In genomic region chr3L:12050629-12051028, dm6 we compare ENCODE assay signal across 2 fruit fly cellular contexts.
A peak's percentile ranks its signal among the peaks of the same experiment; 100 is the strongest.
TF ChIP-seq lines count a peak whose summit lies in the region.

No protein-coding gene starts in this region.

TF ChIP-seq in whole organism, embryonic, 481 proteins besides CTCF, POLR2A, EP300 and RAD21 (continued from another document and continues in another):
- no peak for TF ChIP-seq CG8944 (GFP tag; optimal IDR thresholded peaks at IDR 0.05; lab: Kevin White, UChicago)
- peak; percentile 65 for TF ChIP-seq CG32532 (GFP tag; IDR thresholded peaks at IDR 0.05; lab: Robert Waterston, UW)
- no peak for TF ChIP-seq CG18619 (GFP tag; optimal IDR thresholded peaks at IDR 0.05; lab: Kevin White, UChicago)
- TF ChIP-seq CrebB (tag; optimal IDR thresholded peaks at IDR 0.05; lab: Kevin White, UChicago): no peak
- TF ChIP-seq klu (GFP tag; IDR thresholded peaks at IDR 0.05; lab: Robert Waterston, UW): no peak
- no peak for TF ChIP-seq CG9876 (GFP tag; optimal IDR thresholded peaks at IDR 0.05; lab: Kevin White, UChicago)
- no peak for TF ChIP-seq lilli (GFP tag; optimal IDR thresholded peaks at IDR 0.05; lab: Kevin White, UChicago)
- TF ChIP-seq CG18476 (GFP tag; optimal IDR thresholded peaks at IDR 0.05; lab: Kevin White, UChicago): no peak
- peak; percentile 39 for TF ChIP-seq Blimp-1 (GFP tag; optimal IDR thresholded peaks at IDR 0.05; lab: Kevin White, UChicago)
- peak; percentile 48 for TF ChIP-seq CG9932 (GFP tag; IDR thresholded peaks at IDR 0.05; lab: Robert Waterston, UW)
- TF ChIP-seq Doc3 (GFP tag; IDR thresholded peaks at IDR 0.05; lab: Robert Waterston, UW; ENCODE audit: partially characterized antibody): no peak
- TF ChIP-seq NC2β (GFP tag; optimal IDR thresholded peaks at IDR 0.05; lab: Kevin White, UChicago): no peak
- peak; percentile 17 for TF ChIP-seq lab (GFP tag; optimal IDR thresholded peaks at IDR 0.05; lab: Kevin White, UChicago)
- no peak for TF ChIP-seq Ets65A (GFP tag; lab: Kevin White, UChicago)
- no peak for TF ChIP-seq CG17385 (GFP tag; optimal IDR thresholded peaks at IDR 0.05; lab: Kevin White, UChicago)
- TF ChIP-seq CG3065 (GFP tag; optimal IDR thresholded peaks at IDR 0.05; lab: Kevin White, UChicago): no peak
- TF ChIP-seq CG2875 (GFP tag; optimal IDR thresholded peaks at IDR 0.05; lab: Kevin White, UChicago): no peak
- no peak for TF ChIP-seq GATAe (GFP tag; conservative IDR thresholded peaks at IDR 0.05; lab: Robert Waterston, UW)
- TF ChIP-seq CG10274 (GFP tag; optimal IDR thresholded peaks at IDR 0.05; lab: Kevin White, UChicago): no peak
- TF ChIP-seq zfh1 (GFP tag; IDR thresholded peaks at IDR 0.05; lab: Robert Waterston, UW): 0 out of 3 replicates have a peak, but pooled peaks have one; percentile 27
- TF ChIP-seq ind (GFP tag; optimal IDR thresholded peaks at IDR 0.05; lab: Kevin White, UChicago): peak; percentile 26
- no peak for TF ChIP-seq CG4707 (GFP tag; optimal IDR thresholded peaks at IDR 0.05; lab: Kevin White, UChicago)
- no peak for TF ChIP-seq gt (GFP tag; IDR thresholded peaks at IDR 0.05; lab: Robert Waterston, UW)
- peak; percentile 34 for TF ChIP-seq fd96Cb (tag; optimal IDR thresholded peaks at IDR 0.05; lab: Kevin White, UChicago)
- TF ChIP-seq CG12071 (GFP tag; optimal IDR thresholded peaks at IDR 0.05; lab: Kevin White, UChicago): no peak
- no peak for TF ChIP-seq CG2199 (GFP tag; IDR thresholded peaks at IDR 0.05; lab: Robert Waterston, UW)
- no peak for TF ChIP-seq jumu (GFP tag; optimal IDR thresholded peaks at IDR 0.05; lab: Kevin White, UChicago)
- TF ChIP-seq CG31441 (GFP tag; IDR thresholded peaks at IDR 0.05; lab: Robert Waterston, UW): peak; percentile 42; the same call in 1 of the 2 replicates
- TF ChIP-seq CG11504 (tag; optimal IDR thresholded peaks at IDR 0.05; lab: Kevin White, UChicago): peak; percentile 52
- no peak for TF ChIP-seq TFAM (GFP tag; optimal IDR thresholded peaks at IDR 0.05; lab: Kevin White, UChicago)
- TF ChIP-seq pum (GFP tag; optimal IDR thresholded peaks at IDR 0.05; lab: Kevin White, UChicago): no peak
- peak; percentile 45; the same call in 1 of the 2 replicates for TF ChIP-seq al (GFP tag; IDR thresholded peaks at IDR 0.05; lab: Robert Waterston, UW)
- no peak for TF ChIP-seq sens (GFP tag; lab: Kevin White, UChicago)
- TF ChIP-seq CG31224 (GFP tag; IDR thresholded peaks at IDR 0.05; lab: Robert Waterston, UW): peak; percentile 39; the same call in 1 of the 2 replicates
- no peak for TF ChIP-seq org-1 (GFP tag; optimal IDR thresholded peaks at IDR 0.05; lab: Kevin White, UChicago)
- no peak for TF ChIP-seq Hey (tag; optimal IDR thresholded peaks at IDR 0.05; lab: Kevin White, UChicago)
- no peak for TF ChIP-seq disco-r (GFP tag; optimal IDR thresholded peaks at IDR 0.05; lab: Kevin White, UChicago)
- TF ChIP-seq usp (GFP tag; optimal IDR thresholded peaks at IDR 0.05; lab: Kevin White, UChicago): no peak
- TF ChIP-seq zen (tag; optimal IDR thresholded peaks at IDR 0.05; lab: Kevin White, UChicago): peak; percentile 13
- TF ChIP-seq Bteb2 (GFP tag; optimal IDR thresholded peaks at IDR 0.05; lab: Kevin White, UChicago): no peak
- TF ChIP-seq Myb (GFP tag; optimal IDR thresholded peaks at IDR 0.05; lab: Kevin White, UChicago): no peak
- TF ChIP-seq sim (GFP tag; IDR thresholded peaks at IDR 0.05; lab: Robert Waterston, UW): no peak
- TF ChIP-seq ato (GFP tag; IDR thresholded peaks at IDR 0.05; lab: Robert Waterston, UW; ENCODE audit: partially characterized antibody): no peak
- TF ChIP-seq tin (GFP tag; optimal IDR thresholded peaks at IDR 0.05; lab: Kevin White, UChicago): no peak
- no peak for TF ChIP-seq MBD-R2 (GFP tag; IDR thresholded peaks at IDR 0.05; lab: Robert Waterston, UW)
- TF ChIP-seq CG1602 (GFP tag; optimal IDR thresholded peaks at IDR 0.05; lab: Kevin White, UChicago): no peak
- TF ChIP-seq lmd (GFP tag; IDR thresholded peaks at IDR 0.05; lab: Robert Waterston, UW): 0 out of 2 replicates have a peak, but pooled peaks have one; percentile 32
- TF ChIP-seq CG5245 (GFP tag; optimal IDR thresholded peaks at IDR 0.05; lab: Kevin White, UChicago): no peak
- TF ChIP-seq HLH3B (GFP tag; IDR thresholded peaks at IDR 0.05; lab: Robert Waterston, UW): peak; percentile 48; the same call in 1 of the 2 replicates
- no peak for TF ChIP-seq hb (GFP tag; IDR thresholded peaks at IDR 0.05; lab: Robert Waterston, UW; ENCODE audit: partially characterized antibody)
- no peak for TF ChIP-seq so (GFP tag; IDR thresholded peaks at IDR 0.05; lab: Robert Waterston, UW)
- TF ChIP-seq CG33213 (GFP tag; optimal IDR thresholded peaks at IDR 0.05; lab: Kevin White, UChicago): no peak
- 0 out of 2 replicates have a peak, but pooled peaks have one; percentile 23 for TF ChIP-seq CG6272 (GFP tag; IDR thresholded peaks at IDR 0.05; lab: Robert Waterston, UW)
- no peak; the same call in 1 of the 2 replicates for TF ChIP-seq ranshi (GFP tag; IDR thresholded peaks at IDR 0.05; lab: Robert Waterston, UW)
- TF ChIP-seq CG6813 (GFP tag; optimal IDR thresholded peaks at IDR 0.05; lab: Kevin White, UChicago): no peak
- TF ChIP-seq CG12769 (tag; optimal IDR thresholded peaks at IDR 0.05; lab: Kevin White, UChicago): no peak
- TF ChIP-seq CG13624 (GFP tag; optimal IDR thresholded peaks at IDR 0.05; lab: Kevin White, UChicago): no peak
- no peak for TF ChIP-seq lbe (GFP tag; optimal IDR thresholded peaks at IDR 0.05; lab: Kevin White, UChicago)
- no peak for TF ChIP-seq nom (GFP tag; optimal IDR thresholded peaks at IDR 0.05; lab: Kevin White, UChicago)
- TF ChIP-seq twi (tag; optimal IDR thresholded peaks at IDR 0.05; lab: Kevin White, UChicago): no peak
- TF ChIP-seq pfk (GFP tag; optimal IDR thresholded peaks at IDR 0.05; lab: Kevin White, UChicago): no peak
- no peak for TF ChIP-seq CG11723 (GFP tag; optimal IDR thresholded peaks at IDR 0.05; lab: Kevin White, UChicago)
- no peak for TF ChIP-seq Awh (GFP tag; IDR thresholded peaks at IDR 0.05; lab: Robert Waterston, UW)
- TF ChIP-seq ash1 (GFP tag; optimal IDR thresholded peaks at IDR 0.05; lab: Kevin White, UChicago): no peak
- no peak for TF ChIP-seq pnt (GFP tag; optimal IDR thresholded peaks at IDR 0.05; lab: Kevin White, UChicago)
- TF ChIP-seq CG1024 (GFP tag; IDR thresholded peaks at IDR 0.05; lab: Robert Waterston, UW): 0 out of 2 replicates have a peak, but pooled peaks have one; percentile 17
- TF ChIP-seq gro (GFP tag; optimal IDR thresholded peaks at IDR 0.05; lab: Kevin White, UChicago): no peak
- no peak for TF ChIP-seq CG3838 (GFP tag; optimal IDR thresholded peaks at IDR 0.05; lab: Kevin White, UChicago)

TF ChIP-seq in whole organism, prepupa, 60 proteins besides CTCF, POLR2A, EP300 and RAD21 (continued from another document):
- TF ChIP-seq ss (GFP tag; optimal IDR thresholded peaks at IDR 0.05; lab: Kevin White, UChicago) (no peak), CG3032 (tag; optimal IDR thresholded peaks at IDR 0.05; lab: Kevin White, UChicago) (peak; percentile 2), CG11762 (GFP tag; optimal IDR thresholded peaks at IDR 0.05; lab: Kevin White, UChicago; ENCODE audit: insufficient read depth) (no peak), CG8632 (GFP tag; optimal IDR thresholded peaks at IDR 0.05; lab: Kevin White, UChicago) (no peak), Smox (GFP tag; optimal IDR thresholded peaks at IDR 0.05; lab: Kevin White, UChicago) (no peak), salr (GFP tag; optimal IDR thresholded peaks at IDR 0.05; lab: Kevin White, UChicago) (no peak), Lpt (GFP tag; optimal IDR thresholded peaks at IDR 0.05; lab: Kevin White, UChicago) (no peak), CG32006 (GFP tag; optimal IDR thresholded peaks at IDR 0.05; lab: Kevin White, UChicago) (peak; percentile 33), Eip75B (GFP tag; optimal IDR thresholded peaks at IDR 0.05; lab: Kevin White, UChicago) (no peak)
